Worm (Caenorhabditis elegans) whole organism, early embryonic: ENCODE results near the gene F55A11.11.

Source experiments
- B0310.2 ChIP-seq: sonication (generic microtip); optimal IDR thresholded peaks from 2 replicates; lab custom pipeline; 2016; ENCODE audit warnings: mild to moderate bottlenecking, missing genetic modification characterization, missing compliant biosample characterization
- F13C5.2 ChIP-seq: sonication (generic microtip); optimal IDR thresholded peaks from 2 replicates; lab custom pipeline; 2017; ENCODE audit warnings: mild to moderate bottlenecking, missing genetic modification characterization, inconsistent platforms, missing compliant biosample characterization
- aly-1 ChIP-seq: sonication (generic microtip); optimal IDR thresholded peaks from 2 replicates; lab custom pipeline; 2016; ENCODE audit warnings: missing genetic modification characterization, missing compliant biosample characterization
- ama-1 ChIP-seq: fragments of 150-350 bp; optimal IDR thresholded peaks from 2 replicates; lab custom pipeline; 2014
- ceh-13 ChIP-seq: fragments of 200-800 bp; sonication (Bioruptor generic); optimal IDR thresholded peaks from 2 replicates; lab custom pipeline; 2018; ENCODE audit warnings: mild to moderate bottlenecking, missing genetic modification characterization, missing compliant biosample characterization
- ceh-36 ChIP-seq: sonication (generic microtip); optimal IDR thresholded peaks from 2 replicates; lab custom pipeline; 2016; ENCODE audit warnings: missing genetic modification characterization, inconsistent platforms, missing compliant biosample characterization
- ets-7 ChIP-seq: sonication (generic microtip); optimal IDR thresholded peaks from 2 replicates; lab custom pipeline; 2016; ENCODE audit warnings: missing genotype, missing genetic modification characterization, missing compliant biosample characterization
- flt-1 ChIP-seq: fragments of 200-800 bp; sonication (Bioruptor generic); IDR thresholded peaks from 2 replicates; pipeline ENCODE4 v1.3.6; 2022; ENCODE audit warnings: missing genetic modification characterization, missing compliant biosample characterization
- hmbx-1 ChIP-seq: sonication (generic microtip); optimal IDR thresholded peaks from 2 replicates; lab custom pipeline; 2016; ENCODE audit warnings: mild to moderate bottlenecking, missing genetic modification characterization, missing compliant biosample characterization
- hmg-4 ChIP-seq: fragments of 200-800 bp; sonication (Bioruptor generic); optimal IDR thresholded peaks from 2 replicates; lab custom pipeline; 2018; ENCODE audit warnings: mild to moderate bottlenecking, missing genetic modification characterization, missing compliant biosample characterization
- hnd-1 ChIP-seq: sonication (generic microtip); optimal IDR thresholded peaks from 2 replicates; lab custom pipeline; 2016; ENCODE audit warnings: missing genetic modification characterization, missing compliant biosample characterization
- pes-1 ChIP-seq: fragments of 200-800 bp; sonication (Bioruptor generic); IDR thresholded peaks from 2 replicates; pipeline ENCODE4 v1.3.6; 2022; ENCODE audit warnings: missing genetic modification reagents, missing genetic modification characterization, missing compliant biosample characterization
- scrt-1 ChIP-seq: fragments of 200-800 bp; sonication (Bioruptor generic); IDR thresholded peaks from 2 replicates; pipeline ENCODE4 v1.3.6; 2022; ENCODE audit warnings: missing genetic modification characterization, missing compliant biosample characterization
- sea-1 ChIP-seq: fragments of 200-800 bp; sonication (Bioruptor generic); conservative IDR thresholded peaks from 2 replicates; pipeline ENCODE4 v1.3.6; 2022; ENCODE audit warnings: missing genetic modification characterization, missing compliant biosample characterization
- tbx-11 ChIP-seq: fragments of 200-800 bp; sonication (Bioruptor generic); IDR thresholded peaks from 2 replicates; pipeline ENCODE4 v1.3.6; 2022; ENCODE audit warnings: missing genetic modification characterization, missing compliant biosample characterization
- tbx-37 ChIP-seq: fragments of 200-800 bp; sonication (Bioruptor generic); conservative IDR thresholded peaks from 2 replicates; pipeline ENCODE4 v1.3.6; 2022; ENCODE audit warnings: missing genetic modification reagents, missing genetic modification characterization, missing compliant biosample characterization
- tra-4 ChIP-seq: sonication (generic microtip); optimal IDR thresholded peaks from 2 replicates; lab custom pipeline; 2017; ENCODE audit warnings: missing genetic modification characterization, missing compliant biosample characterization

Gene F55A11.11

DNA sequence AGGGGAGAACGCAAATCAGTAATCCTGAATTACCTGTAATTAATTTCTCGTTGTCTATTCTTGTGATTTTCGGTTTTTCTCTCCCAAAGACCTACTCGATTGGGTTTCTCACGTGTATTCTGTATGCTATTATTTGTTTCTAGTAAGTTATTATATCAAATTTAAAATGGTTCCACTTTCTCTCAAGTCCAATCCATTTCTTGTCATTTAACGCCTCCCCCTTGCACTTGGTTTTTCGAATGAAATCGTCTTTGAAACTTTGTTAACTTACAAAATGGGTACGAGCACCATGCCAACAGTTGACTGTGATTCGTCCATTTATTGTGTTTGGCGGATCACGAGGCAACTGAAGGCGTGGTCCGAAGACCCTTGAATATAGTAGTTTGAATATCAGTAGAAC is 13.3 kb upstream of the F55A11.11 start:
- no peak for TF ChIP-seq hmbx-1 (tag; lab: Kevin White, UChicago)
- no peak for TF ChIP-seq sea-1
- TF ChIP-seq tbx-37 (GFP tag; lab: Robert Waterston, UW), result no peak
- TF ChIP-seq tbx-11 (GFP tag; lab: Robert Waterston, UW), result no peak
- no peak for TF ChIP-seq hnd-1
- TF ChIP-seq F13C5.2 (tag; lab: Kevin White, UChicago), result no peak
- TF ChIP-seq tra-4 (tag; lab: Kevin White, UChicago), result no peak
- TF ChIP-seq scrt-1, result no peak
- TF ChIP-seq ama-1 (lab: Kevin White, UChicago), result no peak
- TF ChIP-seq hmg-4 (GFP tag; lab: Kevin White, UChicago), result no peak
- no peak for TF ChIP-seq ceh-36
- TF ChIP-seq aly-1, result no peak
- TF ChIP-seq ceh-13 (GFP tag; lab: Kevin White, UChicago), result no peak
- no peak for TF ChIP-seq B0310.2 (tag; lab: Kevin White, UChicago)
- no peak for TF ChIP-seq flt-1 (GFP tag; lab: Robert Waterston, UW)
- no peak for TF ChIP-seq pes-1 (GFP tag; lab: Robert Waterston, UW)
- no peak for TF ChIP-seq ets-7 (tag; lab: Kevin White, UChicago)

- TF ChIP-seq ama-1 (lab: Kevin White, UChicago) (peak; percentile 19), ceh-13 (GFP tag; lab: Kevin White, UChicago) (no peak), aly-1 (peak; percentile 45), scrt-1 (no peak), ceh-36 (peak; percentile 38)
Observed at ce11 chrV:11770053-11770517, 12.9 kb upstream of the F55A11.11 start, which contains the start of gene F55A11.4. Gene F55A11.4, plus strand, starts transcription at chrV:11770467.

ce11 chrV:11773420-11773819 is 9.5 kb upstream of the F55A11.11 start, which contains the start of gene bus-18:
Gene bus-18, plus strand, starts transcription at chrV:11773720.
- TF ChIP-seq hnd-1 (no peak), ets-7 (tag; lab: Kevin White, UChicago) (no peak), pes-1 (GFP tag; lab: Robert Waterston, UW) (no peak), hmg-4 (GFP tag; lab: Kevin White, UChicago) (no peak), B0310.2 (tag; lab: Kevin White, UChicago) (no peak), ama-1 (lab: Kevin White, UChicago) (no peak), ceh-13 (GFP tag; lab: Kevin White, UChicago) (no peak), tbx-11 (GFP tag; lab: Robert Waterston, UW) (no peak), tbx-37 (GFP tag; lab: Robert Waterston, UW) (no peak), scrt-1 (no peak), ceh-36 (no peak), F13C5.2 (tag; lab: Kevin White, UChicago) (no peak), sea-1 (no peak), hmbx-1 (tag; lab: Kevin White, UChicago) (no peak), aly-1 (no peak), tra-4 (tag; lab: Kevin White, UChicago) (no peak), flt-1 (GFP tag; lab: Robert Waterston, UW) (no peak)

DNA sequence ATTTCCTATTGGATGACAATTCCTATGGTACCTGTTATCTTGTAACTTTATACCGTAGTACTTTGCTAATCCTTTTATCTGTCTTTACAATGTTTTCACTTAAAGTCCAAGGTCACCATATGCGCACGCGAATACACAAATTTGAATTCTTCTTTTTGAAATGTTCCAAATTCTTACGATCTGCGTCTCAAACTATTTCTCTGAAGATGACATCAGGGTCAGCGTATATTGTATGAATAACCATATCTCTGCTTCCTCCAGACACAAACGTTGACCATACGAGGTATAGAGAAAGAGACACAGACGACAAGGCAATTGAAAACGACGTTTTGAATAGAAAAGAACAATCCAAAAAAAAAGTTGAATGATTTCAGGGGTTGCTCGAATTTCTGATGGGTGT is 9.0 kb upstream of the F55A11.11 start:
- TF ChIP-seq scrt-1, result no peak
- TF ChIP-seq flt-1 (GFP tag; lab: Robert Waterston, UW), result no peak
- TF ChIP-seq B0310.2 (tag; lab: Kevin White, UChicago), result no peak
- no peak for TF ChIP-seq hmbx-1 (tag; lab: Kevin White, UChicago)

ce11 chrV:11776538-11776937 is 6.4 kb upstream of the F55A11.11 start, which contains the start of gene F55A11.6:
Gene F55A11.6, plus strand, starts transcription at chrV:11776838.
- TF ChIP-seq tbx-11 (GFP tag; lab: Robert Waterston, UW) (no peak), ets-7 (tag; lab: Kevin White, UChicago) (no peak), ceh-13 (GFP tag; lab: Kevin White, UChicago) (no peak), scrt-1 (no peak), B0310.2 (tag; lab: Kevin White, UChicago) (no peak)

DNA sequence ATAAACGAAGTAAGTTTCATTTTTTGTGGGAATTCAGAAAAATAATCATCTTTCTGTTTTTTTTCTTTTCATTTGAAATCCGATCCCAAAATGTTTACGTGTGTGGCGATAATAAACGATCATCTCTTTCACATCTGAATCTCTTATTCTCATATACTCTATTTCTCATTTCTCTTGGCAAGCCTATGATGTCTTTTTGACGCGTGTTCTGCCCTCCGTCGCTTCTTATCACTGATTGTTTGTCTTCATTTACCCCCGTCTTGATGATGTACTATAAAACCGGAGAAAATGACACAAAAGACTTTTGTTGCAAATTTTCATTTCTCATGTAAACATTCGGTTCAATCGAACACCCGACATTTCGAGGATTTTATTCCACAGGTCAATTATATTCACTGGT is 5.1 kb upstream of the F55A11.11 start:
- TF ChIP-seq ama-1 (lab: Kevin White, UChicago) (no peak), pes-1 (GFP tag; lab: Robert Waterston, UW) (no peak)

ce11 chrV:11779310-11779709 is 3.6 kb upstream of the F55A11.11 start:
- TF ChIP-seq F13C5.2 (tag; lab: Kevin White, UChicago) (no peak), ama-1 (lab: Kevin White, UChicago) (no peak)

DNA sequence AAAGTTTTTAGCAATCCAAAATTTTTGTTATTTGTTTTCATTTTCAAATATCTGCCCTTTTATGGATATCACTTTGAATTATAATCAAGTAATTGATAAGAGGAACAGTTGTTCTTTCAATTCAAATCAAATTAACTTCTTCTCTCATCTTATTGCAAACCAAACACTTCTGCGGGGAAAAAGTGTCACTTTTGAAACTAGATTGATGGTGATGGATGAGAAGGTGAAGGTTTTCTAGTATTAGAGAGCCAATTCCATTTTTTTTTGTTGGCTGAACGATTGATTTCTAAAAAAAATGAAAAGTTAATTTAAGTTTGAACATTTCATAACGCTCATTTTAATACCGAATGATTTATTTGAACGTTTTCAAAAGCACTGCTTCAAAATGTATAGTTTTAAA is 3.1 kb upstream of the F55A11.11 start:
- TF ChIP-seq ets-7 (tag; lab: Kevin White, UChicago) (no peak), pes-1 (GFP tag; lab: Robert Waterston, UW) (no peak)

DNA sequence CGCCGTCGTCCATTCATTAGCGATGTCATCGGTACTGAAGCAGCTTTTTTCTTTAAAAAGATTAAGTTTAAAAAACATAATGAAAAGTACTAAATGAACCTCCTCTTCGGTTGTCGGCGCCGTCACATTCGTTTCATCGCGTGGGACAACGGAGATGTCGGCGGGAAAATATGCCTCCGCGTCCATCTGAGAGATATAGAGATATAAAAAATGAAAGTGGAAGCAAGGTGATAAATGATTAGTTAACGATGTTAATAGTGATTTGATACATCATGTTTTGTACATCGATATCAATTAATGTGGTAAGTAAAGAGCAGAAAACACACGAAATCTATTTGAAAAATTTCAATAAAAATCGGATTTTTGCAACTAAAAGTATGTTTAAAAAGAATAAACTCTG is 4.3 kb downstream of the F55A11.11 start, which contains the start of gene F55A11.7:
TSS of gene F55A11.7 (minus strand) at position 186 of the 400 bp plus-strand sequence.
- TF ChIP-seq sea-1 (no peak), hmbx-1 (tag; lab: Kevin White, UChicago) (no peak), tra-4 (tag; lab: Kevin White, UChicago) (no peak), ceh-13 (GFP tag; lab: Kevin White, UChicago) (no peak), ets-7 (tag; lab: Kevin White, UChicago) (no peak), ceh-36 (no peak), aly-1 (no peak), tbx-11 (GFP tag; lab: Robert Waterston, UW) (no peak), tbx-37 (GFP tag; lab: Robert Waterston, UW) (no peak), scrt-1 (no peak), hnd-1 (no peak), hmg-4 (GFP tag; lab: Kevin White, UChicago) (no peak), flt-1 (GFP tag; lab: Robert Waterston, UW) (no peak), B0310.2 (tag; lab: Kevin White, UChicago) (no peak), pes-1 (GFP tag; lab: Robert Waterston, UW) (no peak), F13C5.2 (tag; lab: Kevin White, UChicago) (no peak), ama-1 (lab: Kevin White, UChicago) (no peak)
